Fruit fly (Drosophila melanogaster) whole organism, adult: ENCODE results near the gene Irk1.
A peak's percentile ranks its signal among the peaks of the same experiment; 100 is the strongest.

Experiments
- CG11617 ChIP-seq: fragments of 200-800 bp; sonication (Bioruptor generic); optimal IDR thresholded peaks from 2 replicates; lab custom pipeline; 2017; ENCODE audit warnings: mild to moderate bottlenecking, missing biosample characterization, missing genetic modification reagents, missing genetic modification characterization
- CG12768 ChIP-seq: fragments of 200-800 bp; sonication (Bioruptor generic); optimal IDR thresholded peaks from 2 replicates; lab custom pipeline; 2017; ENCODE audit warnings: missing biosample characterization, missing genetic modification characterization, mild to moderate bottlenecking, moderate library complexity, missing genetic modification reagents
- CG14711 ChIP-seq: fragments of 200-800 bp; sonication (Bioruptor generic); optimal IDR thresholded peaks from 2 replicates; lab custom pipeline; 2018; ENCODE audit warnings: missing biosample characterization, mild to moderate bottlenecking, missing genetic modification characterization, moderate library complexity
- CG1620 ChIP-seq: fragments of 200-800 bp; sonication (Bioruptor generic); optimal IDR thresholded peaks from 2 replicates; lab custom pipeline; 2016; ENCODE audit warnings: missing biosample characterization, missing genetic modification characterization
- CG33017 ChIP-seq: fragments of 200-800 bp; sonication (Bioruptor generic); optimal IDR thresholded peaks from 2 replicates; lab custom pipeline; 2018; ENCODE audit warnings: missing biosample characterization, mild to moderate bottlenecking, missing genetic modification characterization, moderate library complexity
- CG5204 ChIP-seq: fragments of 200-800 bp; sonication (Bioruptor generic); optimal IDR thresholded peaks from 2 replicates; lab custom pipeline; 2016; ENCODE audit warnings: missing biosample characterization, missing genetic modification characterization
- CG7045 ChIP-seq: fragments of 200-800 bp; sonication (Bioruptor generic); optimal IDR thresholded peaks from 2 replicates; lab custom pipeline; 2017; ENCODE audit warnings: missing biosample characterization, mild to moderate bottlenecking, missing genetic modification characterization
- CG7101 ChIP-seq: fragments of 200-800 bp; sonication (Bioruptor generic); optimal IDR thresholded peaks from 2 replicates; lab custom pipeline; 2018; ENCODE audit warnings: missing biosample characterization, mild to moderate bottlenecking, missing genetic modification characterization, moderate library complexity
- Clk ChIP-seq: fragments of 200-800 bp; sonication (Bioruptor generic); optimal IDR thresholded peaks from 2 replicates; lab custom pipeline; 2017; ENCODE audit warnings: missing biosample characterization, missing genetic modification characterization
- Crg-1 ChIP-seq: fragments of 200-800 bp; sonication (Bioruptor generic); optimal IDR thresholded peaks from 2 replicates; lab custom pipeline; 2016; ENCODE audit warnings: missing biosample characterization, missing genetic modification characterization
- Hr96 ChIP-seq: fragments of 200-800 bp; sonication (Bioruptor generic); optimal IDR thresholded peaks from 2 replicates; lab custom pipeline; 2016; ENCODE audit warnings: missing biosample characterization, missing genetic modification characterization
- Mnt ChIP-seq: fragments of 200-800 bp; sonication (Bioruptor generic); optimal IDR thresholded peaks from 2 replicates; lab custom pipeline; 2016; ENCODE audit warnings: missing biosample characterization, mild to moderate bottlenecking, missing genetic modification characterization
- bab1 ChIP-seq: fragments of 200-800 bp; sonication (Bioruptor generic); optimal IDR thresholded peaks from 3 replicates; lab custom pipeline; 2019; ENCODE audit warnings: missing biosample characterization, mild to moderate bottlenecking, missing genetic modification characterization, moderate library complexity
- cic ChIP-seq: fragments of 200-800 bp; sonication (Bioruptor generic); optimal IDR thresholded peaks from 2 replicates; lab custom pipeline; 2017; ENCODE audit warnings: missing biosample characterization, mild to moderate bottlenecking, missing genetic modification characterization, moderate library complexity
- cnc ChIP-seq, 2 experiments: fragments of >200 bp; optimal IDR thresholded peaks; 2 replicates each; lab custom pipeline; 2017
- kay ChIP-seq: fragments of 200-800 bp; sonication (Bioruptor generic); peaks from one replicate; lab custom pipeline; 2016; ENCODE audit warnings: missing biosample characterization, missing genetic modification characterization, borderline replicate concordance
- ovo ChIP-seq: fragments of 200-800 bp; sonication (Bioruptor generic); optimal IDR thresholded peaks from 2 replicates; lab custom pipeline; 2016; ENCODE audit warnings: missing biosample characterization, missing genetic modification characterization
- pad ChIP-seq: fragments of 200-800 bp; sonication (Bioruptor generic); optimal IDR thresholded peaks from 3 replicates; lab custom pipeline; 2017; ENCODE audit warnings: missing biosample characterization, missing genetic modification characterization, mild to moderate bottlenecking, moderate library complexity, missing genetic modification reagents
- tj ChIP-seq: fragments of 200-800 bp; sonication (Bioruptor generic); optimal IDR thresholded peaks from 3 replicates; lab custom pipeline; 2017; ENCODE audit warnings: missing biosample characterization, mild to moderate bottlenecking, missing genetic modification characterization, moderate library complexity
- toe ChIP-seq: fragments of 200-800 bp; sonication (Bioruptor generic); optimal IDR thresholded peaks from 2 replicates; lab custom pipeline; 2016; ENCODE audit warnings: missing biosample characterization, missing genetic modification characterization

Irk1 gene

DNA sequence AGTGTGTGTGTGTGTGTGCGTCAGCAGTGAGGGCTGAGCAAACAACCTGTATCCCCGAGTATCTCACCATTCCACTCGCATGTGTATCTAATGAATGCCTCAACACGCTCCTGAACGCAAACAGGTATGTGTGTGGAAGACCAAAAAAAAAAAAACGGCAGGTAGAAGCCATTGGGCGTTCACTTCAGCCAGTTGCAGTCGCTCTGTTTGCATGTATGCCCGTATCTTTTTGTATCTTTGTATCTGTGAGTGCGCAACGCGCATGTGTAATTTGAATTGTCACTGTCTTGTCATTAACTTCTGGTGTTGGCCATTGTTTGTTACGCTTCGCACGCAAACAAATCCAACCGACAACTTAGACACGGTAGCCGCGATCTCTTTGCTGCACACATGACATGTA is 25.3 kb downstream of the Irk1 start:
- TF ChIP-seq bab1 (GFP tag; lab: Kevin White, UChicago), result no peak
- TF ChIP-seq toe (GFP tag; lab: Kevin White, UChicago), result no peak
- TF ChIP-seq Crg-1 (GFP tag; lab: Kevin White, UChicago), result no peak
- TF ChIP-seq kay (GFP tag; lab: Kevin White, UChicago), result no peak

DNA sequence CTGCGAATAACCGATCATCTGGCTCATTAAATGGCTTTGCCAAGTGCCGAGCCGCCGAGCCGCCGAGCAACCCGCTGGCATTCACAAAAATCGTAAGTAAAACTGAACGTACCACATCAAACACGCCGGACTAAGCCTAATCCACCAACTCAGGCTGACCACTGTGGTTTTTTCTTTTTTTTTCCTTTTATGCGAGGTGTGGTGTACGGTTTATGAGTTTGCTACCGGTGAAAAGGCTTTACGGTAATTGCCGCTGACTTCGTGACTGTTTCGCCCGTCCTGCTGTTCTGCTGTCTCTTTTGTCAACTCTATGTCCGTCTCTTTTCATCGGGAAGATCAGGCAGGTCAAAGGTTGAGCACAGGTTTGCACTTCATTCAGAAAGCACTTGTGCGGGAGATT is 27.6 kb downstream of the Irk1 start:
- no peak for TF ChIP-seq Hr96 (GFP tag; lab: Kevin White, UChicago)
- no peak for TF ChIP-seq CG7101 (tag; lab: Kevin White, UChicago)
- no peak for TF ChIP-seq ovo
- TF ChIP-seq cnc (optimal IDR thresholded peaks at IDR 0.05; lab: Kevin White, UChicago), result no peak
- TF ChIP-seq CG7045 (GFP tag; lab: Kevin White, UChicago), result no peak
- no peak for TF ChIP-seq CG12768
- TF ChIP-seq bab1 (GFP tag; lab: Kevin White, UChicago), result no peak
- TF ChIP-seq CG14711, result no peak
- TF ChIP-seq pad (GFP tag; lab: Kevin White, UChicago), result no peak
- no peak for TF ChIP-seq kay (GFP tag; lab: Kevin White, UChicago)
- TF ChIP-seq cic (GFP tag; lab: Kevin White, UChicago), result no peak
- TF ChIP-seq CG5204, result no peak
- no peak for TF ChIP-seq Crg-1 (GFP tag; lab: Kevin White, UChicago)
- no peak for TF ChIP-seq Mnt (GFP tag; lab: Kevin White, UChicago)
- TF ChIP-seq tj (GFP tag; lab: Kevin White, UChicago), result no peak

dm6 chr3R:23201122-23201521 is 33.0 kb downstream of the Irk1 start:
- TF ChIP-seq Mnt (GFP tag; lab: Kevin White, UChicago) (no peak), pad (GFP tag; lab: Kevin White, UChicago) (peak; percentile 23), CG14711 (no peak), bab1 (GFP tag; lab: Kevin White, UChicago) (peak; percentile 28)

DNA sequence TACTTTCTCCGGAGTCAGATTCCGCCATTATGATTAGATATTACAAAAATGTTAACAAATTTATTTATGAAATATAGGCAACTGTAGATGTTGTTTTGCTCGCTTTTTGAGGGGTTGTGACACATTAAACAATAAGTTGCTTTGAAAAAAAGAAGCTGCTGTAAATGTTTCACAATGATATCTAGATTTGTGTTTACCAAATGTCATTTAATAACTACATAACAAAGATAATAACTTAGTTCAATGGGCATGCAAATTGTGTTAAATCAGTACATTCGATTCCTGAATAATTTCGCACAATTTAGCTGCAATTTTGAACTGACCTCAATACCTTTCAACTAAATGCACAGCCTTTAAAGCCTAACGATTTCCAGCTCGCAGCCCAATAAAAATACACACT is 35.8 kb downstream of the Irk1 start, which contains the start of gene fzo:
TSS of gene fzo (minus strand) at position 101 of the 400 bp plus-strand sequence.
- TF ChIP-seq CG14711 (no peak), Hr96 (GFP tag; lab: Kevin White, UChicago) (no peak), cic (GFP tag; lab: Kevin White, UChicago) (no peak), CG11617 (no peak), CG12768 (no peak), tj (GFP tag; lab: Kevin White, UChicago) (no peak), CG33017 (tag; lab: Kevin White, UChicago) (no peak), toe (GFP tag; lab: Kevin White, UChicago) (no peak), bab1 (GFP tag; lab: Kevin White, UChicago) (no peak), Clk (no peak), CG7101 (tag; lab: Kevin White, UChicago) (no peak), CG5204 (no peak), CG1620 (GFP tag; lab: Kevin White, UChicago) (no peak), pad (GFP tag; lab: Kevin White, UChicago) (no peak), Crg-1 (GFP tag; lab: Kevin White, UChicago) (no peak), cnc (optimal IDR thresholded peaks at IDR 0.05; lab: Kevin White, UChicago) (no peak), CG7045 (GFP tag; lab: Kevin White, UChicago) (no peak), ovo (no peak), kay (GFP tag; lab: Kevin White, UChicago) (no peak)

dm6 chr3R:23207254-23207653 is 39.1 kb downstream of the Irk1 start:
- TF ChIP-seq tj (GFP tag; lab: Kevin White, UChicago) (no peak), Clk (no peak), CG14711 (no peak), CG7045 (GFP tag; lab: Kevin White, UChicago) (no peak), CG7101 (tag; lab: Kevin White, UChicago) (no peak), kay (GFP tag; lab: Kevin White, UChicago) (no peak), Hr96 (GFP tag; lab: Kevin White, UChicago) (no peak), CG1620 (GFP tag; lab: Kevin White, UChicago) (no peak), CG33017 (tag; lab: Kevin White, UChicago) (no peak), Crg-1 (GFP tag; lab: Kevin White, UChicago) (no peak), toe (GFP tag; lab: Kevin White, UChicago) (no peak), cic (GFP tag; lab: Kevin White, UChicago) (no peak), CG11617 (no peak), Mnt (GFP tag; lab: Kevin White, UChicago) (no peak), bab1 (GFP tag; lab: Kevin White, UChicago) (no peak), CG5204 (no peak)

dm6 chr3R:23210243-23211215 is 42.4 kb downstream of the Irk1 start:
- TF ChIP-seq kay (GFP tag; lab: Kevin White, UChicago) (no peak), tj (GFP tag; lab: Kevin White, UChicago) (no peak), Hr96 (GFP tag; lab: Kevin White, UChicago) (no peak), CG7045 (GFP tag; lab: Kevin White, UChicago) (peak; percentile 21), bab1 (GFP tag; lab: Kevin White, UChicago) (no peak), CG33017 (tag; lab: Kevin White, UChicago) (peak; percentile 17), CG1620 (GFP tag; lab: Kevin White, UChicago) (no peak), CG14711 (peak; percentile 25), cnc (optimal IDR thresholded peaks at IDR 0.05; lab: Kevin White, UChicago) (peak in 1 of 2 experiments; percentile 42), CG11617 (no peak), Crg-1 (GFP tag; lab: Kevin White, UChicago) (no peak), cic (GFP tag; lab: Kevin White, UChicago) (peak; percentile 99), CG12768 (peak; percentile 62), CG5204 (peak; percentile 27), ovo (peak; percentile 5), CG7101 (tag; lab: Kevin White, UChicago) (peak; percentile 12), Mnt (GFP tag; lab: Kevin White, UChicago) (peak; percentile 63), toe (GFP tag; lab: Kevin White, UChicago) (peak; percentile 33), Clk (no peak), pad (GFP tag; lab: Kevin White, UChicago) (no peak)
